Fruit fly (Drosophila melanogaster) whole organism, adult: ENCODE results near the gene Lsp1beta.

Source experiments
- CG14711 ChIP-seq: fragments of 200-800 bp; sonication (Bioruptor generic); optimal IDR thresholded peaks from 2 replicates; lab custom pipeline; 2018; ENCODE audit warnings: missing biosample characterization, mild to moderate bottlenecking, missing genetic modification characterization, moderate library complexity
- CG1620 ChIP-seq: fragments of 200-800 bp; sonication (Bioruptor generic); optimal IDR thresholded peaks from 2 replicates; lab custom pipeline; 2016; ENCODE audit warnings: missing biosample characterization, missing genetic modification characterization
- CG5204 ChIP-seq: fragments of 200-800 bp; sonication (Bioruptor generic); optimal IDR thresholded peaks from 2 replicates; lab custom pipeline; 2016; ENCODE audit warnings: missing biosample characterization, missing genetic modification characterization
- CG7101 ChIP-seq: fragments of 200-800 bp; sonication (Bioruptor generic); optimal IDR thresholded peaks from 2 replicates; lab custom pipeline; 2018; ENCODE audit warnings: missing biosample characterization, mild to moderate bottlenecking, missing genetic modification characterization, moderate library complexity
- Hr96 ChIP-seq: fragments of 200-800 bp; sonication (Bioruptor generic); optimal IDR thresholded peaks from 2 replicates; lab custom pipeline; 2016; ENCODE audit warnings: missing biosample characterization, missing genetic modification characterization
- cnc ChIP-seq, 2 experiments: fragments of >200 bp; optimal IDR thresholded peaks; 2 replicates each; lab custom pipeline; 2017
- pad ChIP-seq: fragments of 200-800 bp; sonication (Bioruptor generic); optimal IDR thresholded peaks from 3 replicates; lab custom pipeline; 2017; ENCODE audit warnings: missing biosample characterization, missing genetic modification characterization, mild to moderate bottlenecking, moderate library complexity, missing genetic modification reagents
- toe ChIP-seq: fragments of 200-800 bp; sonication (Bioruptor generic); optimal IDR thresholded peaks from 2 replicates; lab custom pipeline; 2016; ENCODE audit warnings: missing biosample characterization, missing genetic modification characterization

- TF ChIP-seq cnc (optimal IDR thresholded peaks at IDR 0.05; lab: Kevin White, UChicago) (no peak), Hr96 (no peak), CG5204 (GFP tag; lab: Kevin White, UChicago) (no peak), CG1620 (no peak), CG7101 (no peak), pad (GFP tag; lab: Kevin White, UChicago) (no peak), CG14711 (tag; lab: Kevin White, UChicago) (no peak), toe (no peak)
Observed at dm6 chr2L:903748-904147, 5.4 kb downstream of the Lsp1beta start.
